Worm (Caenorhabditis elegans) whole organism, young adult: ENCODE results near the gene F53A9.9.
A peak's percentile ranks its signal among the peaks of the same experiment; 100 is the strongest.

ENCODE experiments used
- B0261.1 ChIP-seq: sonication (generic microtip); optimal IDR thresholded peaks from 2 replicates; lab custom pipeline; 2016; ENCODE audit warnings: mild to moderate bottlenecking, missing genetic modification characterization, moderate library complexity, missing compliant biosample characterization
- B0336.3 ChIP-seq: fragments of 200-800 bp; sonication (Bioruptor generic); IDR thresholded peaks from 2 replicates; pipeline ENCODE4 v1.3.6; 2022; ENCODE audit warnings: missing genetic modification characterization, missing compliant biosample characterization
- C06A6.2 ChIP-seq: fragments of 200-800 bp; sonication (Bioruptor generic); conservative IDR thresholded peaks from 2 replicates; pipeline ENCODE4 v1.3.6; 2022; ENCODE audit warnings: missing genetic modification characterization, missing compliant biosample characterization
- F23B12.7 ChIP-seq: sonication (generic microtip); optimal IDR thresholded peaks from 2 replicates; lab custom pipeline; 2017; ENCODE audit warnings: missing genetic modification characterization, mild to moderate bottlenecking, missing compliant biosample characterization, antibody characterized with exemption, moderate library complexity; ENCODE audit not compliant: insufficient read depth
- F57C9.4 ChIP-seq: sonication (generic microtip); optimal IDR thresholded peaks from 2 replicates; lab custom pipeline; 2017; ENCODE audit warnings: mild to moderate bottlenecking, missing genetic modification characterization, missing compliant biosample characterization
- T07F8.4 ChIP-seq: sonication (generic microtip); optimal IDR thresholded peaks from 2 replicates; lab custom pipeline; 2016; ENCODE audit warnings: mild to moderate bottlenecking, missing genetic modification characterization, moderate library complexity, missing compliant biosample characterization
- Y53F4B.3 ChIP-seq: fragments of 200-800 bp; sonication (Bioruptor generic); IDR thresholded peaks from 2 replicates; pipeline ENCODE4 v1.3.6; 2022; ENCODE audit warnings: missing genetic modification reagents, missing genetic modification characterization, missing compliant biosample characterization
- atf-7 ChIP-seq: sonication (generic microtip); optimal IDR thresholded peaks from 2 replicates; lab custom pipeline; 2017; ENCODE audit warnings: mild to moderate bottlenecking, missing genetic modification characterization, missing compliant biosample characterization
- attf-5 ChIP-seq: fragments of 200-800 bp; sonication (Bioruptor generic); optimal IDR thresholded peaks from 2 replicates; lab custom pipeline; 2018; ENCODE audit warnings: mild to moderate bottlenecking, missing genetic modification characterization, missing compliant biosample characterization
- cebp-1 ChIP-seq, 2 experiments: fragments of 200-800 bp in 1 of 2; sonication (Bioruptor generic) in 1 of 2; sonication (generic microtip) in 1 of 2; IDR thresholded peaks in 1 of 2; optimal IDR thresholded peaks in 1 of 2; 2 replicates each; pipeline versions ENCODE4 v1.3.6 to Lab custom; 2017 to 2022; ENCODE audit warnings: missing compliant biosample characterization in 2 of 2, missing genetic modification characterization in 2 of 2, mild to moderate bottlenecking in 1 of 2, missing genetic modification reagents in 1 of 2, moderate library complexity in 1 of 2
- chd-7 ChIP-seq: sonication (generic microtip); optimal IDR thresholded peaks from 2 replicates; lab custom pipeline; 2016; ENCODE audit warnings: mild to moderate bottlenecking, missing genetic modification characterization, moderate library complexity, missing compliant biosample characterization
- efl-1 ChIP-seq: fragments of 150-350 bp; optimal IDR thresholded peaks from 2 replicates; lab custom pipeline; 2014; ENCODE audit warnings: missing biosample characterization, missing genetic modification reagents, missing genetic modification characterization
- egl-44 ChIP-seq: fragments of 200-800 bp; sonication (Bioruptor generic); IDR thresholded peaks from 2 replicates; pipeline ENCODE4 v1.3.6; 2022; ENCODE audit warnings: missing genetic modification reagents, missing genetic modification characterization, missing compliant biosample characterization
- fkh-3 ChIP-seq: sonication (generic microtip); optimal IDR thresholded peaks from 2 replicates; lab custom pipeline; 2016; ENCODE audit warnings: mild to moderate bottlenecking, missing genetic modification characterization, missing compliant biosample characterization
- let-607 ChIP-seq, 2 experiments: fragments of 200-800 bp in 1 of 2; sonication (Bioruptor generic) in 1 of 2; sonication (generic microtip) in 1 of 2; optimal IDR thresholded peaks; 2 replicates each; lab custom pipeline; 2016 to 2018; ENCODE audit warnings: mild to moderate bottlenecking in 2 of 2, missing compliant biosample characterization in 2 of 2, missing genetic modification characterization in 2 of 2, moderate library complexity in 2 of 2, missing genotype in 1 of 2
- lin-26 ChIP-seq: fragments of 200-800 bp; sonication (Bioruptor generic); IDR thresholded peaks from 2 replicates; pipeline ENCODE4 v1.3.6; 2022; ENCODE audit warnings: missing genetic modification reagents, missing genetic modification characterization, missing compliant biosample characterization
- lin-35 ChIP-seq, 3 experiments: fragments of 150-350 bp in 2 of 3; sonication (generic microtip) in 1 of 3; optimal IDR thresholded peaks; 2 replicates each; lab custom pipeline; 2014 to 2018; ENCODE audit warnings: missing biosample characterization in 3 of 3, missing genetic modification characterization in 3 of 3, missing genetic modification reagents in 3 of 3
- lin-40 ChIP-seq: sonication (generic microtip); optimal IDR thresholded peaks from 2 replicates; lab custom pipeline; 2016; ENCODE audit warnings: missing genetic modification characterization, mild to moderate bottlenecking, missing compliant biosample characterization, missing genotype, missing genetic modification reagents
- mes-4 ChIP-seq: sonication (generic microtip); optimal IDR thresholded peaks from 2 replicates; lab custom pipeline; 2016; ENCODE audit warnings: missing genotype, missing genetic modification characterization, missing compliant biosample characterization
- nhr-80 ChIP-seq: sonication (generic microtip); optimal IDR thresholded peaks from 2 replicates; lab custom pipeline; 2016; ENCODE audit warnings: missing genetic modification characterization, missing compliant biosample characterization
- nhr-90 ChIP-seq: sonication (generic microtip); optimal IDR thresholded peaks from 2 replicates; lab custom pipeline; 2016; ENCODE audit warnings: missing genotype, mild to moderate bottlenecking, missing genetic modification characterization, missing compliant biosample characterization
- pha-4 ChIP-seq: fragments of 150-350 bp; sonication (generic microtip); optimal IDR thresholded peaks from 2 replicates; lab custom pipeline; 2014; ENCODE audit warnings: missing biosample characterization, missing genetic modification reagents, missing genetic modification characterization
- sea-2 ChIP-seq: fragments of 200-800 bp; sonication (Bioruptor generic); IDR thresholded peaks from 2 replicates; pipeline ENCODE4 v1.3.6; 2022; ENCODE audit warnings: missing genetic modification characterization, missing compliant biosample characterization
- somi-1 ChIP-seq: fragments of 200-800 bp; sonication (Bioruptor generic); optimal IDR thresholded peaks from 2 replicates; lab custom pipeline; 2018; ENCODE audit warnings: mild to moderate bottlenecking, missing genetic modification characterization, missing compliant biosample characterization
- tbp1 ChIP-seq: fragments of 200-800 bp; sonication (Bioruptor generic); optimal IDR thresholded peaks from 2 replicates; lab custom pipeline; 2018; ENCODE audit warnings: mild to moderate bottlenecking, missing genetic modification characterization, missing compliant biosample characterization
- unc-130 ChIP-seq: sonication (generic microtip); optimal IDR thresholded peaks from 2 replicates; lab custom pipeline; 2016; ENCODE audit warnings: missing genetic modification reagents, missing genetic modification characterization, missing compliant biosample characterization
- unc-62 ChIP-seq: fragments of 150-350 bp; optimal IDR thresholded peaks from 2 replicates; lab custom pipeline; 2014; ENCODE audit warnings: missing biosample characterization, missing genetic modification reagents, missing genetic modification characterization
- ztf-26 ChIP-seq: sonication (generic microtip); optimal IDR thresholded peaks from 2 replicates; lab custom pipeline; 2017; ENCODE audit warnings: missing genetic modification characterization, missing compliant biosample characterization

Gene F53A9.9

DNA sequence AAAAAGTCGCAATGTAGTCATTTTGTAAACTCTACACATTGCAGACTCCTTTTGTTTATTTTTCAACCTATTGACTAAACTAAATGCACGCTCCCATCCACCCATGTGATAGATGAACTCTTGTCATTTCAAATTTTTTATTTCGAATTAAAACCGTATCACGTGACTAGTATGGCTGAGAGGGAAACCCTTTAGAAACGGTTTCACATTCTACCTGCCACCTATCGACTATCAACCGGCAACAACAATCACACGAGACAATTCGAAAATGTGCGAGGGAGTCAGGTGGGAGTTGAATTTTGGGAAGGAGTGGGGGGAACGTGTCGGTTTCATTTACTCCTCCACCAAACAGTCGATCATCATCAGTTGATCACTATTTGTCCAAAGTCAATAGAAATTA lies 46.0 kb downstream of the F53A9.9 start:
- TF ChIP-seq somi-1 (GFP tag; lab: Kevin White, UChicago) = peak; percentile 76
- peak; percentile 18 for TF ChIP-seq F23B12.7
- TF ChIP-seq Y53F4B.3 (GFP tag; lab: Robert Waterston, UW) = no peak
- peak in 1 of 2 experiments; percentile 5 for TF ChIP-seq let-607 (tag; optimal IDR thresholded peaks at IDR 0.05; lab: Kevin White, UChicago)
- TF ChIP-seq cebp-1 (GFP tag; IDR thresholded peaks at IDR 0.05; lab: Robert Waterston, UW) = 0 out of 2 replicates have a peak, but pooled peaks have one; percentile 20
- peak; percentile 82 for TF ChIP-seq cebp-1 (tag; optimal IDR thresholded peaks at IDR 0.05; lab: Kevin White, UChicago)
- TF ChIP-seq B0261.1 (tag; lab: Kevin White, UChicago) = no peak
- TF ChIP-seq mes-4 (tag; lab: Kevin White, UChicago) = no peak
- peak; percentile 31 for TF ChIP-seq atf-7 (tag; lab: Kevin White, UChicago)
- no peak for TF ChIP-seq T07F8.4 (tag; lab: Kevin White, UChicago)
- TF ChIP-seq nhr-80 (tag; lab: Kevin White, UChicago) = peak; percentile 87
- no peak for TF ChIP-seq efl-1 (GFP tag; lab: Kevin White, UChicago)
- TF ChIP-seq unc-62 = peak; percentile 70
- TF ChIP-seq egl-44 (GFP tag; lab: Robert Waterston, UW) = 0 out of 2 replicates have a peak, but pooled peaks have one; percentile 45
- TF ChIP-seq B0336.3 = peak; percentile 34; the same call in 1 of the 2 replicates
- TF ChIP-seq lin-40 = peak; percentile 65
- TF ChIP-seq lin-26 (GFP tag; lab: Robert Waterston, UW) = peak; percentile 54; the same call in 1 of the 2 replicates
- TF ChIP-seq tbp1 (GFP tag; lab: Kevin White, UChicago) = peak; percentile 29
- peak; percentile 72 for TF ChIP-seq ztf-26 (tag; lab: Kevin White, UChicago)
- TF ChIP-seq F57C9.4 (tag; lab: Kevin White, UChicago) = no peak
- TF ChIP-seq attf-5 = peak; percentile 70
- peak; percentile 73 for TF ChIP-seq pha-4
- peak; percentile 14 for TF ChIP-seq chd-7 (tag; lab: Kevin White, UChicago)
- TF ChIP-seq nhr-90 (tag; lab: Kevin White, UChicago) = peak; percentile 24

- no peak for TF ChIP-seq fkh-3 (tag; lab: Kevin White, UChicago)
- no peak for TF ChIP-seq unc-130 (GFP tag; lab: Kevin White, UChicago)
- no peak for TF ChIP-seq sea-2 (GFP tag; lab: Robert Waterston, UW)
- no peak for TF ChIP-seq lin-35 (GFP tag; optimal IDR thresholded peaks at IDR 0.05; lab: Kevin White, UChicago)
- no peak for TF ChIP-seq C06A6.2 (GFP tag; lab: Robert Waterston, UW)
These were observed 47.8 kb downstream of the F53A9.9 start, which contains the start of the genes K09E2.2 and K09E2.3 for ce11 chrX:8672760-8673159. Gene K09E2.2, plus strand, starts transcription at chrX:8673060. Gene K09E2.3, plus strand, starts transcription at chrX:8673084.
